Fruit fly (Drosophila melanogaster): ENCODE measurements around the gene nht.

The nht gene

dm6 chr2L:15337248-15337848 lies 18.6 kb upstream of the nht start (continued):
- TF ChIP-seq esn (GFP tag; optimal IDR thresholded peaks at IDR 0.05) (peak; percentile 34), Lpt (GFP tag; optimal IDR thresholded peaks at IDR 0.05) (peak; percentile 14), CG4318 (GFP tag; optimal IDR thresholded peaks at IDR 0.05) (no peak), Hr4 (GFP tag; optimal IDR thresholded peaks at IDR 0.05) (peak; percentile 39), dac (GFP tag; optimal IDR thresholded peaks at IDR 0.05) (no peak), Eip78C (GFP tag) (peak; percentile 61), pdm3 (GFP tag; optimal IDR thresholded peaks at IDR 0.05) (peak; percentile 19), ss (GFP tag; optimal IDR thresholded peaks at IDR 0.05) (no peak)

DNA sequence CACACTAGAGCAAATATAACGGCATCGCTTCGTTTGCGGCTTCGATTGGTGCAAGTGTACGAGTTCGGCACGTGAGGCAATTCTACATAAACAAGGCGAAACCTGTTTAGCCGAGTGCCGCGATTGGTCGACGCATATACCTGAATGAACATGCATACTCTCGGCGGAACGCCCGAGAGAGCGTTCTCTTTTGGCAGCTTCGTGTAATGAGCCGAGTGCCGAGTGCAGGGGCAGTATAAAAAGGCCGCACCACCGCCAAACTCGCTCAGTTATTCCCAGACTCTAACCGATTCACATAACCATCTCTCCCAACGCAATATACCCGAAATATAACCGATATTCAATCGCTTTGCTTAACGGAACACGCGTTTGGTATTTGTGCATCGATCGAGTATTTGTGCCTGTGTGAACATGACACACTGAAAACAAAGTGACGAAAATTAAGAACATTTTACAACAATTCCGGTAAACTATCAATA lies 14.9 kb upstream of the nht start, which contains the start of gene esg:
esg (plus strand) TSS at position 265 of the 479 bp plus-strand sequence.
- 0 out of 3 replicates have a peak, but pooled peaks have one; percentile 29 for TF ChIP-seq CG6163 (GFP tag; IDR thresholded peaks at IDR 0.05)
- TF ChIP-seq fd59A (GFP tag; optimal IDR thresholded peaks at IDR 0.05) = no peak
- TF ChIP-seq svp (GFP tag) = peak; percentile 42
- peak; percentile 72 for TF ChIP-seq fkh (GFP tag; optimal IDR thresholded peaks at IDR 0.05)
- peak; percentile 23 for TF ChIP-seq CG3919 (GFP tag; optimal IDR thresholded peaks at IDR 0.05)
- no peak for TF ChIP-seq Eip75B (GFP tag; optimal IDR thresholded peaks at IDR 0.05)
- no peak for TF ChIP-seq CG3032 (tag; optimal IDR thresholded peaks at IDR 0.05)
- TF ChIP-seq CG1621 (tag; optimal IDR thresholded peaks at IDR 0.05) = no peak
- no peak for TF ChIP-seq CG6808 (GFP tag; optimal IDR thresholded peaks at IDR 0.05)
- no peak for TF ChIP-seq CG4318 (GFP tag; optimal IDR thresholded peaks at IDR 0.05)
- peak; percentile 7 for TF ChIP-seq Ets96B (tag; optimal IDR thresholded peaks at IDR 0.05)
- peak; percentile 26; the same call in 1 of the 3 replicates for TF ChIP-seq CG8119 (GFP tag; IDR thresholded peaks at IDR 0.05)
- no peak for TF ChIP-seq CG32006 (GFP tag; optimal IDR thresholded peaks at IDR 0.05)
- TF ChIP-seq ss (GFP tag; optimal IDR thresholded peaks at IDR 0.05) = peak; percentile 35 to 41

DNA sequence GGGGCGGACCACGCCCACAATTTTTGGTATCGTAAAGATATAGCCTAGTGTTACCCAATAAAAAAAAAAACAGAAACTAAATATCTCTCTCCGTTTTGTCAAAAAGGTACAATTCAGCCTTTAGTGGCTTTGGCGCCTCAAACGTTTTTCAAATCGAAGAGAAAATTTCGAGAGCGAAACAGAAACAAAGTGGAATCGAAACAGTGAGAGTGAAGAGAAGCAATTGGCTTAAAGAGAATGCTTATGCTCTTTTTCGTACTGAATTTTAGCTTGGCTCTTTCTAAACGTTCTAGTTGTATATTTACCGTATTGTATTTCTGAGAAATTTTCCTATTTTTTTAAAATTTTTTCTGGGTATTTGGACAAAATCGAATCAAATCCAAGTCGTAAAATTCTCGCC lies 13.9 kb upstream of the nht start:
- TF ChIP-seq esn (GFP tag; optimal IDR thresholded peaks at IDR 0.05) (no peak), Met (GFP tag; optimal IDR thresholded peaks at IDR 0.05) (no peak), CG3919 (GFP tag; optimal IDR thresholded peaks at IDR 0.05) (no peak), Lpt (GFP tag; optimal IDR thresholded peaks at IDR 0.05) (no peak), CG8119 (GFP tag; IDR thresholded peaks at IDR 0.05) (no peak), fkh (GFP tag; optimal IDR thresholded peaks at IDR 0.05) (no peak), CG7368 (GFP tag; optimal IDR thresholded peaks at IDR 0.05) (no peak)

DNA sequence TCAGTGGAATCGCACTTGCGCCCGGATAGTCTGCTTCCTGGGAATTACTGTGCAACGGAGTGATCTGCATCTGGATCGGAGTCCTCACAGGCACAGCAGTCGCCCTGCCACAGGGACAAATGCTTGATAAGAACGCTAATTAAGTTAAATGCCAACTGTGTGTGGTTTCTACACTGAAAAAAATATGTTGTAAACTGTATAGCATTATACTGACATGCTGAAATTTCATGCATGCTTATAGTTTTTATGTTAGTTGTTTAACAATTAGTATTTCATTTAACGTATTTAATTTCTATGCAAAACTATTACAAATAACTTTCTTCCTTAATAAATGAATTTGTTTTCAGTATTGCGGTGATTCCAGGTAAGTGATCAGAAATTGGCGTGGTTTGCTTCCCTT lies 12.7 kb upstream of the nht start:
- TF ChIP-seq vri (GFP tag; optimal IDR thresholded peaks at IDR 0.05) (no peak), svp (GFP tag) (peak; percentile 26), achi (GFP tag; optimal IDR thresholded peaks at IDR 0.05) (no peak), OdsH (GFP tag; optimal IDR thresholded peaks at IDR 0.05) (no peak), CG9139 (GFP tag; optimal IDR thresholded peaks at IDR 0.05) (no peak), fd85E (GFP tag; optimal IDR thresholded peaks at IDR 0.05) (no peak), fd59A (GFP tag; optimal IDR thresholded peaks at IDR 0.05) (no peak)

DNA sequence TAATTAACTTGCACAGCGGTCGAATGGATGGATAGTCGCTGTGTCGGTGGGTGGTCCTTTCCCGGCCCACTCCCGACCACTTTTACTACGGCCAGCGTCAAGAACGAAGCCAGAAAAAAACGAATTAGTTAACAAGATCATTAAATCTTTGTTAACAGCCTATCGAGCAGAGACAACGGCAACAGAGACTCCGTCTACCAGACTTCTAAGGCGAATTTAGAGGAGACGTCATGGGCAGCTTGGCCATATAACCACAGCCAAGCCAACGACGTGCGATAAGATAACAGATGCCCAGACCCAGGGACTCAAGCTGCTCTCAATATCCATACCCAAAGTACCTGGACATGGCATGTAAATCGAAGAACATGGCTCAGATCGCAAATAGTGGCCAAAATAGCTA lies 11.9 kb upstream of the nht start:
- no peak for TF ChIP-seq Hr4 (GFP tag; optimal IDR thresholded peaks at IDR 0.05)
- no peak for TF ChIP-seq lz (GFP tag; optimal IDR thresholded peaks at IDR 0.05)
- TF ChIP-seq CG10669 (GFP tag; optimal IDR thresholded peaks at IDR 0.05) = no peak
- no peak for TF ChIP-seq Lpt (GFP tag; optimal IDR thresholded peaks at IDR 0.05)
- no peak for TF ChIP-seq Hr38 (GFP tag; optimal IDR thresholded peaks at IDR 0.05)
- TF ChIP-seq Eip75B (GFP tag; optimal IDR thresholded peaks at IDR 0.05) = no peak
- no peak for TF ChIP-seq CG8319 (GFP tag; optimal IDR thresholded peaks at IDR 0.05)
- TF ChIP-seq eg (GFP tag; IDR thresholded peaks at IDR 0.05) = no peak
- no peak for TF ChIP-seq CG11294 (GFP tag; IDR thresholded peaks at IDR 0.05)
